Fruit fly (Drosophila melanogaster) whole organism, embryonic: ENCODE measurements around the gene CG11085.

Source experiments
- Aef1 ChIP-seq: fragments of 200-800 bp; sonication (Bioruptor generic); IDR thresholded peaks from 3 replicates; pipeline ENCODE4 v1.3.6; 2022; ENCODE audit warnings: missing biosample characterization, missing genetic modification characterization
- Bdp1 ChIP-seq: fragments of 200-800 bp; sonication (Bioruptor generic); optimal IDR thresholded peaks from 3 replicates; lab custom pipeline; 2016; ENCODE audit warnings: missing biosample characterization, missing genetic modification characterization
- C15 ChIP-seq: fragments of 200-800 bp; sonication (Bioruptor generic); IDR thresholded peaks from 3 replicates; pipeline ENCODE4 v1.3.6; 2022; ENCODE audit warnings: missing biosample characterization, missing genetic modification characterization
- CG10147 ChIP-seq: fragments of 200-800 bp; sonication (Bioruptor generic); optimal IDR thresholded peaks from 2 replicates; lab custom pipeline; 2019; ENCODE audit warnings: missing biosample characterization, mild to moderate bottlenecking, missing genetic modification characterization, moderate library complexity
- CG10543 ChIP-seq: fragments of 200-800 bp; sonication (Bioruptor generic); optimal IDR thresholded peaks from 3 replicates; lab custom pipeline; 2017; ENCODE audit warnings: missing biosample characterization, mild to moderate bottlenecking, missing genetic modification characterization, moderate library complexity
- CG1233 ChIP-seq: fragments of 200-800 bp; sonication (Bioruptor generic); optimal IDR thresholded peaks from 4 replicates; lab custom pipeline; 2018; ENCODE audit warnings: missing biosample characterization, mild to moderate bottlenecking, missing genetic modification characterization
- CG13296 ChIP-seq: fragments of 200-800 bp; sonication (Bioruptor generic); optimal IDR thresholded peaks from 3 replicates; lab custom pipeline; 2018; ENCODE audit warnings: missing biosample characterization, mild to moderate bottlenecking, missing genetic modification characterization
- CG14050 ChIP-seq: fragments of 200-800 bp; sonication (Bioruptor generic); IDR thresholded peaks from 3 replicates; pipeline ENCODE4 v1.3.6; 2022; ENCODE audit warnings: missing biosample characterization, missing genetic modification characterization
- CG2129 ChIP-seq: fragments of 200-800 bp; sonication (Bioruptor generic); IDR thresholded peaks from 2 replicates; pipeline ENCODE4 v1.3.6; 2022; ENCODE audit warnings: missing biosample characterization, missing genetic modification characterization; ENCODE audit not compliant: partially characterized antibody
- CG2875 ChIP-seq: fragments of 200-800 bp; sonication (Bioruptor generic); optimal IDR thresholded peaks from 2 replicates; lab custom pipeline; 2017; ENCODE audit warnings: missing biosample characterization, mild to moderate bottlenecking, missing genetic modification characterization, missing genetic modification reagents
- CG32772 ChIP-seq: fragments of 200-800 bp; sonication (Bioruptor generic); IDR thresholded peaks from 2 replicates; pipeline ENCODE4 v1.3.6; 2022; ENCODE audit warnings: missing biosample characterization, missing genetic modification characterization
- CG3281 ChIP-seq: fragments of 200-800 bp; sonication (Bioruptor generic); optimal IDR thresholded peaks from 3 replicates; lab custom pipeline; 2017; ENCODE audit warnings: missing biosample characterization, mild to moderate bottlenecking, missing genetic modification characterization
- CG33557 ChIP-seq: fragments of 200-800 bp; sonication (Bioruptor generic); optimal IDR thresholded peaks from 2 replicates; lab custom pipeline; 2019; ENCODE audit warnings: missing biosample characterization, mild to moderate bottlenecking, missing genetic modification characterization, moderate library complexity
- CG3847 ChIP-seq: fragments of 200-800 bp; sonication (Bioruptor generic); IDR thresholded peaks from 2 replicates; pipeline ENCODE4 v1.3.6; 2022; ENCODE audit warnings: missing biosample characterization, missing genetic modification characterization
- CG4360 ChIP-seq: fragments of 200-800 bp; sonication (Bioruptor generic); IDR thresholded peaks from 2 replicates; pipeline ENCODE4 v1.3.6; 2022; ENCODE audit warnings: missing biosample characterization, missing genetic modification characterization
- CG4404 ChIP-seq: fragments of 200-800 bp; sonication (Bioruptor generic); IDR thresholded peaks from 2 replicates; pipeline ENCODE4 v1.3.6; 2022; ENCODE audit warnings: missing biosample characterization, missing genetic modification characterization
- CG6791 ChIP-seq: fragments of 200-800 bp; sonication (Bioruptor generic); IDR thresholded peaks from 3 replicates; pipeline ENCODE4 v1.3.6; 2022; ENCODE audit warnings: missing biosample characterization, missing genetic modification characterization; ENCODE audit not compliant: partially characterized antibody
- CG7357 ChIP-seq: fragments of 200-800 bp; sonication (Bioruptor generic); IDR thresholded peaks from 3 replicates; pipeline ENCODE4 v1.3.6; 2022; ENCODE audit warnings: missing biosample characterization, missing genetic modification characterization
- CG7928 ChIP-seq: fragments of 200-800 bp; sonication (Bioruptor generic); optimal IDR thresholded peaks from 2 replicates; lab custom pipeline; 2017; ENCODE audit warnings: missing biosample characterization, mild to moderate bottlenecking, missing genetic modification characterization
- CG8290 ChIP-seq, 3 experiments: fragments of 200-800 bp; sonication (Bioruptor generic); optimal IDR thresholded peaks; 2 replicates each; lab custom pipeline; 2016 to 2019; ENCODE audit warnings: missing biosample characterization in 3 of 3, missing genetic modification characterization in 3 of 3, mild to moderate bottlenecking in 2 of 3, moderate library complexity in 1 of 3
- CoRest ChIP-seq: fragments of 200-800 bp; sonication (Bioruptor generic); optimal IDR thresholded peaks from 3 replicates; lab custom pipeline; 2018; ENCODE audit warnings: missing biosample characterization, mild to moderate bottlenecking, missing genetic modification characterization, moderate library complexity
- D19B ChIP-seq: fragments of 200-800 bp; sonication (Bioruptor generic); optimal IDR thresholded peaks from 2 replicates; lab custom pipeline; 2017; ENCODE audit warnings: missing biosample characterization, mild to moderate bottlenecking, missing genetic modification characterization
- Dip3 ChIP-seq: fragments of 200-800 bp; sonication (Bioruptor generic); optimal IDR thresholded peaks from 3 replicates; lab custom pipeline; 2016; ENCODE audit warnings: missing biosample characterization, missing genetic modification characterization
- H2.0 ChIP-seq: fragments of 200-800 bp; sonication (Bioruptor generic); IDR thresholded peaks from 2 replicates; pipeline ENCODE4 v1.3.6; 2022; ENCODE audit warnings: missing biosample characterization, missing genetic modification characterization
- HLH54F ChIP-seq: fragments of 200-800 bp; sonication (Bioruptor generic); optimal IDR thresholded peaks from 3 replicates; lab custom pipeline; 2016; ENCODE audit warnings: missing biosample characterization, missing genetic modification characterization
- Hand ChIP-seq: fragments of 200-800 bp; sonication (Bioruptor generic); optimal IDR thresholded peaks from 2 replicates; lab custom pipeline; 2017; ENCODE audit warnings: mild to moderate bottlenecking, missing biosample characterization, missing genetic modification reagents, missing genetic modification characterization
- Hr39 ChIP-seq: fragments of >200 bp; optimal IDR thresholded peaks from 2 replicates; lab custom pipeline; 2017
- Lpt ChIP-seq: fragments of >200 bp; optimal IDR thresholded peaks from 2 replicates; lab custom pipeline; 2018; ENCODE audit warnings: missing biosample characterization, missing genetic modification characterization
- Med ChIP-seq: fragments of 200-800 bp; sonication (Bioruptor generic); peaks from one replicate; lab custom pipeline; 2016; ENCODE audit warnings: missing biosample characterization, missing genetic modification characterization, mild to moderate bottlenecking, inconsistent platforms, moderate library complexity
- Opbp ChIP-seq: fragments of 200-800 bp; sonication (Bioruptor generic); IDR thresholded peaks from 3 replicates; pipeline ENCODE4 v1.3.6; 2022; ENCODE audit warnings: missing biosample characterization, missing genetic modification characterization; ENCODE audit not compliant: partially characterized antibody
- Optix ChIP-seq: fragments of 200-800 bp; sonication (Bioruptor generic); IDR thresholded peaks from 3 replicates; pipeline ENCODE4 v1.3.6; 2022; ENCODE audit warnings: missing biosample characterization, missing genetic modification characterization
- Sox102F ChIP-seq: fragments of 200-800 bp; sonication (Bioruptor generic); optimal IDR thresholded peaks from 2 replicates; lab custom pipeline; 2018; ENCODE audit warnings: missing biosample characterization, mild to moderate bottlenecking, missing genetic modification characterization, moderate library complexity
- bbx ChIP-seq: fragments of 200-800 bp; sonication (Bioruptor generic); IDR thresholded peaks from 2 replicates; pipeline ENCODE4 v1.3.6; 2022; ENCODE audit warnings: missing biosample characterization, missing genetic modification characterization; ENCODE audit not compliant: partially characterized antibody
- chif ChIP-seq, 2 experiments: fragments of 200-800 bp; sonication (Bioruptor generic); optimal IDR thresholded peaks; 3 replicates each; lab custom pipeline; 2016; ENCODE audit warnings: missing biosample characterization in 2 of 2, missing genetic modification characterization in 2 of 2
- chinmo ChIP-seq: fragments of 200-800 bp; sonication (Bioruptor generic); IDR thresholded peaks from 4 replicates; pipeline ENCODE4 v1.3.6; 2022; ENCODE audit warnings: missing biosample characterization, missing genetic modification characterization; ENCODE audit not compliant: partially characterized antibody
- dan ChIP-seq: fragments of 200-800 bp; sonication (Bioruptor generic); IDR thresholded peaks from 2 replicates; pipeline ENCODE4 v1.3.6; 2022; ENCODE audit warnings: missing biosample characterization, missing genetic modification characterization
- emc ChIP-seq: fragments of 200-800 bp; sonication (Bioruptor generic); optimal IDR thresholded peaks from 2 replicates; lab custom pipeline; 2016; ENCODE audit warnings: missing biosample characterization, missing genetic modification characterization
- esg ChIP-seq: fragments of 200-800 bp; sonication (Bioruptor generic); conservative IDR thresholded peaks from 2 replicates; pipeline ENCODE4 v1.3.6; 2022; ENCODE audit warnings: missing biosample characterization, missing genetic modification characterization
- hth ChIP-seq: fragments of >200 bp; optimal IDR thresholded peaks from 2 replicates; lab custom pipeline; 2017; ENCODE audit warnings: inconsistent platforms
- ind ChIP-seq: fragments of 200-800 bp; sonication (Bioruptor generic); optimal IDR thresholded peaks from 3 replicates; lab custom pipeline; 2016; ENCODE audit warnings: missing biosample characterization, missing genetic modification characterization
- jing ChIP-seq: fragments of 200-800 bp; sonication (Bioruptor generic); optimal IDR thresholded peaks from 2 replicates; lab custom pipeline; 2018; ENCODE audit warnings: missing biosample characterization, mild to moderate bottlenecking, missing genetic modification characterization
- kni ChIP-seq: fragments of 200-800 bp; sonication (Bioruptor generic); optimal IDR thresholded peaks from 3 replicates; lab custom pipeline; 2017; ENCODE audit warnings: mild to moderate bottlenecking, missing biosample characterization, missing genetic modification reagents, missing genetic modification characterization
- lilli ChIP-seq: fragments of 200-800 bp; sonication (Bioruptor generic); optimal IDR thresholded peaks from 3 replicates; lab custom pipeline; 2016; ENCODE audit warnings: missing biosample characterization, missing genetic modification characterization
- nmo ChIP-seq: fragments of 200-800 bp; sonication (Bioruptor generic); optimal IDR thresholded peaks from 2 replicates; lab custom pipeline; 2018; ENCODE audit warnings: missing biosample characterization, mild to moderate bottlenecking, missing genetic modification characterization, moderate library complexity
- onecut ChIP-seq: fragments of 200-800 bp; sonication (Bioruptor generic); IDR thresholded peaks from 2 replicates; pipeline ENCODE4 v1.3.6; 2022; ENCODE audit warnings: missing biosample characterization, missing genetic modification characterization
- peb ChIP-seq: fragments of 200-800 bp; sonication (Bioruptor generic); IDR thresholded peaks from 2 replicates; pipeline ENCODE4 v1.3.6; 2022; ENCODE audit warnings: missing biosample characterization, missing genetic modification characterization
- phol ChIP-seq: fragments of 200-800 bp; sonication (Bioruptor generic); optimal IDR thresholded peaks from 3 replicates; lab custom pipeline; 2018; ENCODE audit warnings: missing biosample characterization, mild to moderate bottlenecking, missing genetic modification characterization, moderate library complexity
- pnt ChIP-seq: fragments of 200-800 bp; sonication (Bioruptor generic); optimal IDR thresholded peaks from 3 replicates; lab custom pipeline; 2016; ENCODE audit warnings: missing biosample characterization, missing genetic modification characterization
- so ChIP-seq: fragments of 200-800 bp; sonication (Bioruptor generic); IDR thresholded peaks from 3 replicates; pipeline ENCODE4 v1.3.6; 2022; ENCODE audit warnings: missing biosample characterization, missing genetic modification characterization
- ssp ChIP-seq: fragments of 200-800 bp; sonication (Bioruptor generic); IDR thresholded peaks from 2 replicates; pipeline ENCODE4 v1.3.6; 2022; ENCODE audit warnings: missing biosample characterization, missing genetic modification characterization
- stwl ChIP-seq: fragments of 200-800 bp; sonication (Bioruptor generic); optimal IDR thresholded peaks from 3 replicates; lab custom pipeline; 2018; ENCODE audit warnings: missing biosample characterization, mild to moderate bottlenecking, missing genetic modification characterization, moderate library complexity

CG11085 gene

DNA sequence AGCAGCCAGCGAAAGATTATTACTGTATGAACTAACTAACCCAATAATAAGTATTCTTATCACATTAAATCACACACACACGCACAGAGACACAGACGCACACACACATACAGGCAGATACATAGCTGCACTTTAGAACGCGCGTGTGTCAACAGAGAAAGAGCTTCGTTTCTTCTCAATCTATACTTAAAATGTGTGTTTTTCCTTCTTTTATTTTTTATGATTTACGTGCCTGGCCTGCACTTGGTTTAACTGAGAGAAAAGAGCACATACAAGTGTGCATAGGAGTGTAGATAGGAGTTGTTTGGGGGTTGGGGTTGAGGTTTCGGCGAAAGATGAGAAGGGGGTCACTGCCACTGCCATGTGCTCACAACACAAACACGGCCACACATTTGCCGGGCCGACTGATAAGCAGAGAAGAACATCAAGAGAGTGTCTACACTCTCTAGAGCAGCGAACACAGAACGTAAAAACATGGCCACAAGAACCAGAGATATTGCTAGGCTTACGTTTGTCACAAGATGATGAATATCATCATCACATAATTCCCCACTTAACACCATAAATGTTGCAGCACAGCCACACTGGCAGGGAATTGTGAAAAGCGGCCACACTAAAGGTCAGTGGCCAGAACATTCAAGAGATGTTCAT is 51.6 kb downstream of the CG11085 start (continued):
- TF ChIP-seq CG14050 (no peak), HLH54F (GFP tag; lab: Kevin White, UChicago) (no peak), hth (lab: Kevin White, UChicago) (no peak), CG4360 (GFP tag; lab: Robert Waterston, UW) (0 out of 2 replicates have a peak, but pooled peaks have one; percentile 24), Bdp1 (GFP tag; lab: Kevin White, UChicago) (no peak), Sox102F (no peak), CG10147 (GFP tag; lab: Kevin White, UChicago) (no peak), Lpt (GFP tag; lab: Kevin White, UChicago) (no peak), CG8290 (GFP tag; optimal IDR thresholded peaks at IDR 0.05; lab: Kevin White, UChicago) (peak; percentile 2), CG8290 (tag; optimal IDR thresholded peaks at IDR 0.05; lab: Kevin White, UChicago) (peak in 1 of 2 experiments; percentile 11), phol (tag; lab: Kevin White, UChicago) (no peak), C15 (GFP tag; lab: Robert Waterston, UW) (no peak), CG2875 (GFP tag; lab: Kevin White, UChicago) (no peak), CG1233 (no peak), pnt (no peak), chinmo (GFP tag; lab: Robert Waterston, UW) (0 out of 4 replicates have a peak, but pooled peaks have one; percentile 72), ssp (GFP tag; lab: Robert Waterston, UW) (no peak), CG4404 (GFP tag; lab: Robert Waterston, UW) (no peak), Opbp (no peak), chif (GFP tag; optimal IDR thresholded peaks at IDR 0.05; lab: Kevin White, UChicago) (no peak), esg (GFP tag; lab: Robert Waterston, UW) (no peak), dan (GFP tag; lab: Robert Waterston, UW) (no peak), CoRest (no peak), Hr39 (no peak), Hand (GFP tag; lab: Kevin White, UChicago) (no peak), nmo (no peak), ind (GFP tag; lab: Kevin White, UChicago) (no peak), CG13296 (no peak), stwl (tag; lab: Kevin White, UChicago) (peak; percentile 61), CG7357 (GFP tag; lab: Robert Waterston, UW) (no peak), CG32772 (no peak), kni (GFP tag; lab: Kevin White, UChicago) (peak; percentile 19), lilli (GFP tag; lab: Kevin White, UChicago) (no peak), Dip3 (GFP tag; lab: Kevin White, UChicago) (no peak), Optix (GFP tag; lab: Robert Waterston, UW) (no peak), CG6791 (GFP tag; lab: Robert Waterston, UW) (peak; percentile 45; the same call in 1 of the 3 replicates), CG3281 (GFP tag; lab: Kevin White, UChicago) (no peak), peb (GFP tag; lab: Robert Waterston, UW) (no peak), CG33557 (GFP tag; lab: Kevin White, UChicago) (no peak), jing (GFP tag; lab: Kevin White, UChicago) (no peak), Aef1 (GFP tag; lab: Robert Waterston, UW) (no peak), Med (GFP tag; lab: Kevin White, UChicago) (peak; percentile 57), CG3847 (GFP tag; lab: Robert Waterston, UW) (no peak), H2.0 (no peak), onecut (GFP tag; lab: Robert Waterston, UW) (no peak), D19B (no peak), CG10543 (peak; percentile 46), emc (no peak), bbx (GFP tag; lab: Robert Waterston, UW) (no peak), CG7928 (GFP tag; lab: Kevin White, UChicago) (no peak), so (GFP tag; lab: Robert Waterston, UW) (no peak), CG2129 (GFP tag; lab: Robert Waterston, UW) (no peak)
